Worm (Caenorhabditis elegans): ENCODE results near the gene D2023.3.

D2023.3 gene

ce11 chrV:11802508-11802907 is 9.3 kb downstream of the D2023.3 start (continued):
- TF ChIP-seq ceh-82 (tag; optimal IDR thresholded peaks at IDR 0.05) (no peak), mdl-1 (tag; optimal IDR thresholded peaks at IDR 0.05) (peak; percentile 83 to 94), nhr-111 (GFP tag; optimal IDR thresholded peaks at IDR 0.05) (no peak), Y5F2A.4 (GFP tag; optimal IDR thresholded peaks at IDR 0.05) (no peak), F26F4.8 (GFP tag; conservative IDR thresholded peaks at IDR 0.05) (no peak), ceh-62 (tag; optimal IDR thresholded peaks at IDR 0.05) (no peak), jun-1 (tag; optimal IDR thresholded peaks at IDR 0.05) (no peak), nhr-42 (GFP tag; IDR thresholded peaks at IDR 0.05) (no peak), daf-8 (GFP tag; IDR thresholded peaks at IDR 0.05) (no peak), ZK546.5 (tag; optimal IDR thresholded peaks at IDR 0.05) (no peak), lin-13 (GFP tag; optimal IDR thresholded peaks at IDR 0.05) (no peak), Y75B8A.6 (GFP tag; IDR thresholded peaks at IDR 0.05) (no peak), ama-1 (optimal IDR thresholded peaks at IDR 0.05) (no peak), ceh-20 (GFP tag; IDR thresholded peaks at IDR 0.05) (peak; percentile 75; the same call in 1 of the 2 replicates), lsy-2 (tag; optimal IDR thresholded peaks at IDR 0.05) (peak in 1 of 2 experiments; percentile 73), nhr-41 (GFP tag; IDR thresholded peaks at IDR 0.05) (no peak), nhr-102 (tag; optimal IDR thresholded peaks at IDR 0.05) (peak; percentile 65), daf-12 (tag; optimal IDR thresholded peaks at IDR 0.05) (no peak), pha-4 (GFP tag; IDR thresholded peaks at IDR 0.05) (no peak), pha-4 (tag; optimal IDR thresholded peaks at IDR 0.05) (no peak), ceh-44 (GFP tag; IDR thresholded peaks at IDR 0.05) (no peak), tra-1 (GFP tag; IDR thresholded peaks at IDR 0.05) (peak; percentile 61; the same call in 1 of the 2 replicates), cey-2 (tag; optimal IDR thresholded peaks at IDR 0.05; ENCODE audit: borderline replicate concordance, insufficient read depth) (peak; percentile 94), zfp-3 (GFP tag; conservative IDR thresholded peaks at IDR 0.05) (no peak), nhr-11 (tag; optimal IDR thresholded peaks at IDR 0.05) (no peak), ZK337.2 (GFP tag; IDR thresholded peaks at IDR 0.05) (no peak), daf-19 (GFP tag; conservative IDR thresholded peaks at IDR 0.05) (no peak), aly-2 (tag; optimal IDR thresholded peaks at IDR 0.05) (no peak), fos-1 (tag; optimal IDR thresholded peaks at IDR 0.05) (no peak), hlh-11 (tag; optimal IDR thresholded peaks at IDR 0.05) (peak; percentile 89), egl-43 (GFP tag; IDR thresholded peaks at IDR 0.05) (no peak), F49E8.2 (tag; optimal IDR thresholded peaks at IDR 0.05; ENCODE audit: borderline replicate concordance) (no peak), lin-38 (GFP tag; IDR thresholded peaks at IDR 0.05) (no peak), D1046.2 (GFP tag; IDR thresholded peaks at IDR 0.05) (no peak), snpc-1.2 (GFP tag; IDR thresholded peaks at IDR 0.05) (no peak), hif-1 (tag; optimal IDR thresholded peaks at IDR 0.05) (no peak), egl-27 (tag; optimal IDR thresholded peaks at IDR 0.05) (no peak), vab-7 (GFP tag; IDR thresholded peaks at IDR 0.05) (no peak), fkh-10 (GFP tag; optimal IDR thresholded peaks at IDR 0.05) (no peak), skn-1 (tag; optimal IDR thresholded peaks at IDR 0.05) (no peak), dve-1 (tag; optimal IDR thresholded peaks at IDR 0.05; ENCODE audit: insufficient read depth) (peak; percentile 81), nhr-6 (tag; optimal IDR thresholded peaks at IDR 0.05) (no peak), pqm-1 (tag; optimal IDR thresholded peaks at IDR 0.05) (peak; percentile 39), mxl-3 (GFP tag; optimal IDR thresholded peaks at IDR 0.05) (peak; percentile 99), lir-3 (tag; optimal IDR thresholded peaks at IDR 0.05) (no peak), R02D3.7 (tag; optimal IDR thresholded peaks at IDR 0.05) (no peak), F37D6.2 (tag; optimal IDR thresholded peaks at IDR 0.05) (no peak), nhr-237 (tag; optimal IDR thresholded peaks at IDR 0.05) (peak; percentile 24), spr-1 (tag; optimal IDR thresholded peaks at IDR 0.05) (no peak), T20F7.1 (GFP tag; optimal IDR thresholded peaks at IDR 0.05) (no peak), nhr-28 (tag; optimal IDR thresholded peaks at IDR 0.05) (peak; percentile 86), lin-29 (GFP tag; IDR thresholded peaks at IDR 0.05) (no peak), Y105C5A.15 (GFP tag; IDR thresholded peaks at IDR 0.05) (no peak)

Data from whole organism, L4 larva.